Fruit fly (Drosophila melanogaster) whole organism, prepupa: ENCODE data around the gene Tl.
A peak's percentile ranks its signal among the peaks of the same experiment; 100 is the strongest.

Experiments used
- CG10631 ChIP-seq: fragments of 200-800 bp; sonication (Bioruptor generic); optimal IDR thresholded peaks from 2 replicates; lab custom pipeline; 2016; ENCODE audit warnings: missing biosample characterization, missing genetic modification characterization
- CG11294 ChIP-seq: fragments of 200-800 bp; sonication (Bioruptor generic); IDR thresholded peaks from 2 replicates; pipeline ENCODE4 v1.3.6; 2022; ENCODE audit warnings: missing biosample characterization, missing genetic modification characterization
- CG11902 ChIP-seq: fragments of 200-800 bp; sonication (Bioruptor generic); optimal IDR thresholded peaks from 3 replicates; lab custom pipeline; 2016; ENCODE audit warnings: missing biosample characterization, missing genetic modification characterization
- CG15336 ChIP-seq: fragments of 200-800 bp; sonication (Bioruptor generic); IDR thresholded peaks from 2 replicates; pipeline ENCODE4 v1.3.6; 2022; ENCODE audit warnings: missing biosample characterization, missing genetic modification characterization
- CG1621 ChIP-seq: fragments of 200-800 bp; sonication (Bioruptor generic); optimal IDR thresholded peaks from 3 replicates; lab custom pipeline; 2018; ENCODE audit warnings: missing biosample characterization, mild to moderate bottlenecking, missing genetic modification characterization
- CG16779 ChIP-seq: fragments of 200-800 bp; sonication (Bioruptor generic); optimal IDR thresholded peaks from 3 replicates; lab custom pipeline; 2017; ENCODE audit warnings: missing biosample characterization, mild to moderate bottlenecking, missing genetic modification characterization
- CG3032 ChIP-seq: fragments of 200-800 bp; optimal IDR thresholded peaks from 2 replicates; lab custom pipeline; 2019; ENCODE audit warnings: missing biosample characterization, mild to moderate bottlenecking, missing genetic modification characterization, moderate library complexity
- CG31627 ChIP-seq: fragments of 200-800 bp; sonication (Bioruptor generic); optimal IDR thresholded peaks from 3 replicates; lab custom pipeline; 2016; ENCODE audit warnings: missing biosample characterization, missing genetic modification characterization
- CG32006 ChIP-seq: fragments of 200-800 bp; sonication (Bioruptor generic); optimal IDR thresholded peaks from 3 replicates; lab custom pipeline; 2017; ENCODE audit warnings: missing biosample characterization, mild to moderate bottlenecking, missing genetic modification characterization
- CG3919 ChIP-seq: fragments of 200-800 bp; sonication (Bioruptor generic); optimal IDR thresholded peaks from 3 replicates; lab custom pipeline; 2016; ENCODE audit warnings: missing biosample characterization, missing genetic modification characterization
- CG6163 ChIP-seq: fragments of 200-800 bp; sonication (Bioruptor generic); IDR thresholded peaks from 3 replicates; pipeline ENCODE4 v1.3.6; 2022; ENCODE audit warnings: missing biosample characterization, missing genetic modification characterization
- CG6808 ChIP-seq: fragments of 200-800 bp; sonication (Bioruptor generic); optimal IDR thresholded peaks from 3 replicates; lab custom pipeline; 2017; ENCODE audit warnings: missing biosample characterization, missing genetic modification characterization, mild to moderate bottlenecking, moderate library complexity, missing genetic modification reagents
- CG6854 ChIP-seq: fragments of 200-800 bp; sonication (Bioruptor generic); optimal IDR thresholded peaks from 2 replicates; lab custom pipeline; 2017; ENCODE audit warnings: missing biosample characterization, mild to moderate bottlenecking, missing genetic modification characterization
- CG8319 ChIP-seq: fragments of 200-800 bp; sonication (Bioruptor generic); optimal IDR thresholded peaks from 3 replicates; lab custom pipeline; 2016; ENCODE audit warnings: missing biosample characterization, missing genetic modification characterization
- CG8632 ChIP-seq: fragments of 200-800 bp; sonication (Bioruptor generic); optimal IDR thresholded peaks from 3 replicates; lab custom pipeline; 2016; ENCODE audit warnings: missing biosample characterization, missing genetic modification characterization
- CG9139 ChIP-seq: fragments of 200-800 bp; sonication (Bioruptor generic); optimal IDR thresholded peaks from 3 replicates; lab custom pipeline; 2017; ENCODE audit warnings: missing biosample characterization, mild to moderate bottlenecking, missing genetic modification characterization
- Eip75B ChIP-seq: fragments of 200-800 bp; sonication (Bioruptor generic); optimal IDR thresholded peaks from 3 replicates; lab custom pipeline; 2016; ENCODE audit warnings: missing biosample characterization, missing genetic modification characterization
- Eip78C ChIP-seq: fragments of 200-800 bp; sonication (Bioruptor generic); peaks from one replicate; lab custom pipeline; 2016; ENCODE audit warnings: missing biosample characterization, missing genetic modification characterization
- Eip93F ChIP-seq: fragments of 200-800 bp; sonication (Bioruptor generic); optimal IDR thresholded peaks from 2 replicates; lab custom pipeline; 2016; ENCODE audit warnings: missing biosample characterization, mild to moderate bottlenecking, missing genetic modification characterization
- Ets96B ChIP-seq: fragments of 200-800 bp; optimal IDR thresholded peaks from 2 replicates; lab custom pipeline; 2019; ENCODE audit warnings: missing biosample characterization, mild to moderate bottlenecking, missing genetic modification characterization, moderate library complexity
- Gug ChIP-seq: fragments of 200-800 bp; sonication (Bioruptor generic); IDR thresholded peaks from 2 replicates; pipeline ENCODE4 v1.3.6; 2022; ENCODE audit warnings: missing biosample characterization, missing genetic modification characterization
- Hr38 ChIP-seq: sonication (Bioruptor generic); optimal IDR thresholded peaks from 2 replicates; lab custom pipeline; 2016; ENCODE audit warnings: missing biosample characterization, missing genetic modification characterization
- Hr39 ChIP-seq: fragments of 200-800 bp; sonication (Bioruptor generic); optimal IDR thresholded peaks from 2 replicates; lab custom pipeline; 2016; ENCODE audit warnings: missing biosample characterization, missing genetic modification characterization
- Hr4 ChIP-seq: fragments of 200-800 bp; sonication (Bioruptor generic); optimal IDR thresholded peaks from 3 replicates; lab custom pipeline; 2016; ENCODE audit warnings: missing biosample characterization, missing genetic modification characterization
- Lpt ChIP-seq: fragments of 200-800 bp; sonication (Bioruptor generic); optimal IDR thresholded peaks from 3 replicates; lab custom pipeline; 2016; ENCODE audit warnings: missing biosample characterization, missing genetic modification characterization
- Met ChIP-seq: fragments of 200-800 bp; sonication (Bioruptor generic); optimal IDR thresholded peaks from 3 replicates; lab custom pipeline; 2016; ENCODE audit warnings: missing biosample characterization, missing genetic modification characterization
- OdsH ChIP-seq: fragments of 200-800 bp; sonication (Bioruptor generic); optimal IDR thresholded peaks from 3 replicates; lab custom pipeline; 2016; ENCODE audit warnings: missing biosample characterization, missing genetic modification characterization
- Smox ChIP-seq: fragments of 200-800 bp; sonication (Bioruptor generic); optimal IDR thresholded peaks from 3 replicates; lab custom pipeline; 2016; ENCODE audit warnings: missing biosample characterization, missing genetic modification characterization
- Sox102F ChIP-seq: fragments of 200-800 bp; sonication (Bioruptor generic); optimal IDR thresholded peaks from 2 replicates; lab custom pipeline; 2016; ENCODE audit warnings: missing biosample characterization, mild to moderate bottlenecking, missing genetic modification characterization
- achi ChIP-seq: fragments of 200-800 bp; sonication (Bioruptor generic); optimal IDR thresholded peaks from 3 replicates; lab custom pipeline; 2016; ENCODE audit warnings: missing biosample characterization, missing genetic modification characterization
- cyc ChIP-seq: fragments of 200-800 bp; sonication (Bioruptor generic); optimal IDR thresholded peaks from 3 replicates; lab custom pipeline; 2016; ENCODE audit warnings: missing biosample characterization, missing genetic modification characterization
- dsx ChIP-seq: fragments of 200-800 bp; optimal IDR thresholded peaks from 3 replicates; lab custom pipeline; 2019; ENCODE audit warnings: missing biosample characterization, mild to moderate bottlenecking, missing genetic modification characterization, moderate library complexity; ENCODE audit not compliant: poor library complexity, severe bottlenecking
- eg ChIP-seq: fragments of 200-800 bp; sonication (Bioruptor generic); IDR thresholded peaks from 3 replicates; pipeline ENCODE4 v1.3.6; 2022; ENCODE audit warnings: missing biosample characterization, missing genetic modification characterization
- esn ChIP-seq: fragments of 200-800 bp; sonication (Bioruptor generic); optimal IDR thresholded peaks from 2 replicates; lab custom pipeline; 2016; ENCODE audit warnings: missing biosample characterization, mild to moderate bottlenecking, missing genetic modification characterization, moderate library complexity
- fd59A ChIP-seq: fragments of 200-800 bp; sonication (Bioruptor generic); optimal IDR thresholded peaks from 2 replicates; lab custom pipeline; 2017; ENCODE audit warnings: missing biosample characterization, mild to moderate bottlenecking, missing genetic modification characterization, missing genetic modification reagents
- fd85E ChIP-seq: fragments of 200-800 bp; sonication (Bioruptor generic); optimal IDR thresholded peaks from 3 replicates; lab custom pipeline; 2016; ENCODE audit warnings: missing biosample characterization, missing genetic modification characterization
- lz ChIP-seq: fragments of 200-800 bp; sonication (Bioruptor generic); optimal IDR thresholded peaks from 3 replicates; lab custom pipeline; 2016; ENCODE audit warnings: missing biosample characterization, missing genetic modification characterization
- salr ChIP-seq, 2 experiments: fragments of 200-800 bp; sonication (Bioruptor generic); optimal IDR thresholded peaks; 3 replicates each; lab custom pipeline; 2016 to 2018; ENCODE audit warnings: missing biosample characterization in 2 of 2, missing genetic modification characterization in 2 of 2, mild to moderate bottlenecking in 1 of 2
- spab ChIP-seq: fragments of 200-800 bp; sonication (Bioruptor generic); optimal IDR thresholded peaks from 2 replicates; lab custom pipeline; 2017; ENCODE audit warnings: missing biosample characterization, mild to moderate bottlenecking, missing genetic modification characterization, missing genetic modification reagents
- ss ChIP-seq, 2 experiments: fragments of 200-800 bp; sonication (Bioruptor generic); optimal IDR thresholded peaks; 2 replicates in 1 of 2; 3 replicates in 1 of 2; lab custom pipeline; 2017 to 2018; ENCODE audit warnings: mild to moderate bottlenecking in 2 of 2, missing biosample characterization in 2 of 2, missing genetic modification characterization in 2 of 2, moderate library complexity in 1 of 2
- svp ChIP-seq: fragments of 200-800 bp; sonication (Bioruptor generic); peaks from one replicate; lab custom pipeline; 2016; ENCODE audit warnings: missing biosample characterization, missing genetic modification characterization
- topi ChIP-seq: fragments of 200-800 bp; sonication (Bioruptor generic); optimal IDR thresholded peaks from 3 replicates; lab custom pipeline; 2016; ENCODE audit warnings: missing biosample characterization, missing genetic modification characterization
- vri ChIP-seq: fragments of 200-800 bp; sonication (Bioruptor generic); optimal IDR thresholded peaks from 3 replicates; lab custom pipeline; 2016; ENCODE audit warnings: missing biosample characterization, mild to moderate bottlenecking, missing genetic modification characterization

The Tl gene

dm6 chr3R:26881121-26881895 lies 82.5 kb downstream of the Tl start, which contains the start of the genes ro and T48:
TSS of gene ro (minus strand) at chr3R:26881171.
TSS of gene T48 (plus strand) at chr3R:26881734.
- TF ChIP-seq CG1621 (tag; lab: Kevin White, UChicago) (peak; percentile 11), CG3919 (no peak), Lpt (GFP tag; lab: Kevin White, UChicago) (no peak), dsx (peak; percentile 11), CG11902 (no peak), Eip93F (GFP tag; lab: Kevin White, UChicago) (no peak), CG6163 (GFP tag; lab: Robert Waterston, UW) (peak; percentile 7; the same call in 1 of the 3 replicates), Eip75B (GFP tag; lab: Kevin White, UChicago) (peak; percentile 6), CG31627 (GFP tag; lab: Kevin White, UChicago) (no peak), lz (GFP tag; lab: Kevin White, UChicago) (no peak), fd85E (GFP tag; lab: Kevin White, UChicago) (no peak), vri (peak; percentile 23), fd59A (GFP tag; lab: Kevin White, UChicago) (no peak), eg (GFP tag; lab: Robert Waterston, UW) (no peak), CG16779 (tag; lab: Kevin White, UChicago) (no peak), Hr39 (GFP tag; lab: Kevin White, UChicago) (no peak), CG8632 (no peak), spab (GFP tag; lab: Kevin White, UChicago) (no peak), topi (peak; percentile 5), CG6808 (GFP tag; lab: Kevin White, UChicago) (peak; percentile 12), CG10631 (GFP tag; lab: Kevin White, UChicago) (no peak), Hr38 (GFP tag; lab: Kevin White, UChicago) (no peak), ss (GFP tag; optimal IDR thresholded peaks at IDR 0.05; lab: Kevin White, UChicago) (no peak), Ets96B (no peak), cyc (GFP tag; lab: Kevin White, UChicago) (no peak), Eip78C (GFP tag; lab: Kevin White, UChicago) (peak; percentile 47), OdsH (GFP tag; lab: Kevin White, UChicago) (no peak), CG6854 (GFP tag; lab: Kevin White, UChicago) (no peak), CG3032 (tag; lab: Kevin White, UChicago) (no peak), esn (GFP tag; lab: Kevin White, UChicago) (peak; percentile 32)
- TF ChIP-seq, all 60 proteins: peak for 9

dm6 chr3R:26882230-26883014 lies 83.6 kb downstream of the Tl start:
- TF ChIP-seq CG3919 (peak; percentile 22), Hr39 (GFP tag; lab: Kevin White, UChicago) (peak; percentile 21), CG31627 (GFP tag; lab: Kevin White, UChicago) (peak; percentile 0), salr (GFP tag; optimal IDR thresholded peaks at IDR 0.05; lab: Kevin White, UChicago) (no peak), CG8319 (GFP tag; lab: Kevin White, UChicago) (no peak), Eip75B (GFP tag; lab: Kevin White, UChicago) (no peak), Sox102F (GFP tag; lab: Kevin White, UChicago) (peak; percentile 44), Met (GFP tag; lab: Kevin White, UChicago) (peak; percentile 44), CG32006 (peak; percentile 8), topi (peak; percentile 39), CG11294 (no peak), Eip78C (GFP tag; lab: Kevin White, UChicago) (peak; percentile 84), fd59A (GFP tag; lab: Kevin White, UChicago) (no peak), esn (GFP tag; lab: Kevin White, UChicago) (peak; percentile 44), Smox (GFP tag; lab: Kevin White, UChicago) (peak; percentile 21), Hr4 (GFP tag; lab: Kevin White, UChicago) (no peak), CG15336 (GFP tag; lab: Robert Waterston, UW) (no peak), CG6854 (GFP tag; lab: Kevin White, UChicago) (no peak), Gug (GFP tag; lab: Robert Waterston, UW) (no peak), OdsH (GFP tag; lab: Kevin White, UChicago) (peak; percentile 7), svp (GFP tag; lab: Kevin White, UChicago) (peak; percentile 76), CG9139 (no peak), achi (no peak)
